Worm (Caenorhabditis elegans): ENCODE measurements around the gene Y51A2D.1.

ce11 chrV:18474223-18474622 is 34.4 kb upstream of the Y51A2D.1 start, which contains the start of gene srh-181:
- TF ChIP-seq skn-1 (tag; optimal IDR thresholded peaks at IDR 0.05) (no peak), snpc-4 (tag; optimal IDR thresholded peaks at IDR 0.05) (no peak), ceh-16 (tag; optimal IDR thresholded peaks at IDR 0.05) (no peak), nhr-12 (tag; optimal IDR thresholded peaks at IDR 0.05) (no peak)
